Worm (Caenorhabditis elegans): Measurements from ENCODE around the gene srlf-33.
A peak's percentile ranks its signal among the peaks of the same experiment; 100 is the strongest.

srlf-33 gene

ce11 chrIV:11959573-11959972 lies 34.3 kb upstream of the srlf-33 start, which contains the start of gene tgt-1:
Gene tgt-1 (minus strand): TSS chrIV:11959804.
- TF ChIP-seq nhr-2 (tag; optimal IDR thresholded peaks at IDR 0.05), result no peak
- TF ChIP-seq sem-2 (GFP tag; optimal IDR thresholded peaks at IDR 0.05), result no peak
- no peak for TF ChIP-seq nhr-12 (tag; optimal IDR thresholded peaks at IDR 0.05)
- no peak for TF ChIP-seq pha-4 (tag; optimal IDR thresholded peaks at IDR 0.05)
- no peak for TF ChIP-seq ceh-83 (GFP tag; optimal IDR thresholded peaks at IDR 0.05)
- no peak for TF ChIP-seq ceh-39 (tag; optimal IDR thresholded peaks at IDR 0.05)
- no peak for TF ChIP-seq M03D4.4 (tag; optimal IDR thresholded peaks at IDR 0.05)
- TF ChIP-seq bed-3 (GFP tag; optimal IDR thresholded peaks at IDR 0.05), result no peak
- TF ChIP-seq ces-1 (GFP tag; optimal IDR thresholded peaks at IDR 0.05), result no peak
- no peak for TF ChIP-seq zip-8 (tag; optimal IDR thresholded peaks at IDR 0.05)
- TF ChIP-seq nhr-76 (tag; optimal IDR thresholded peaks at IDR 0.05), result no peak
- no peak for TF ChIP-seq nhr-28 (tag; optimal IDR thresholded peaks at IDR 0.05)
- TF ChIP-seq flh-1 (GFP tag; optimal IDR thresholded peaks at IDR 0.05), result no peak
- no peak for TF ChIP-seq tbx-8 (GFP tag; optimal IDR thresholded peaks at IDR 0.05)
- no peak for TF ChIP-seq drap-1 (GFP tag; optimal IDR thresholded peaks at IDR 0.05)

ce11 chrIV:11957074-11957473 lies 31.8 kb upstream of the srlf-33 start:
- no peak for TF ChIP-seq ham-2 (GFP tag; optimal IDR thresholded peaks at IDR 0.05)
- TF ChIP-seq hlh-1 (tag; optimal IDR thresholded peaks at IDR 0.05), result peak; percentile 25
- TF ChIP-seq tbx-8 (GFP tag; optimal IDR thresholded peaks at IDR 0.05), result no peak
- no peak for TF ChIP-seq zip-8 (tag; optimal IDR thresholded peaks at IDR 0.05)

- TF ChIP-seq unc-39 (tag; optimal IDR thresholded peaks at IDR 0.05), result no peak
- no peak for TF ChIP-seq nhr-237 (tag; optimal IDR thresholded peaks at IDR 0.05)
- TF ChIP-seq hlh-1 (tag; optimal IDR thresholded peaks at IDR 0.05), result no peak
- TF ChIP-seq ceh-39 (tag; optimal IDR thresholded peaks at IDR 0.05), result no peak
- TF ChIP-seq tbx-8 (GFP tag; optimal IDR thresholded peaks at IDR 0.05), result no peak
- TF ChIP-seq lsy-2 (tag; optimal IDR thresholded peaks at IDR 0.05), result no peak
- no peak for TF ChIP-seq elt-3 (tag; optimal IDR thresholded peaks at IDR 0.05)
- no peak for TF ChIP-seq sem-2 (GFP tag; optimal IDR thresholded peaks at IDR 0.05)
- TF ChIP-seq zip-8 (tag; optimal IDR thresholded peaks at IDR 0.05), result no peak
- TF ChIP-seq pha-4 (tag; optimal IDR thresholded peaks at IDR 0.05), result no peak
- TF ChIP-seq cnd-1 (tag; optimal IDR thresholded peaks at IDR 0.05), result no peak
- no peak for TF ChIP-seq mls-2 (tag; optimal IDR thresholded peaks at IDR 0.05)
- TF ChIP-seq blmp-1 (tag; optimal IDR thresholded peaks at IDR 0.05), result no peak
- no peak for TF ChIP-seq M03D4.4 (tag; optimal IDR thresholded peaks at IDR 0.05)
- no peak for TF ChIP-seq nhr-12 (tag; optimal IDR thresholded peaks at IDR 0.05)
Measured at ce11 chrIV:11956387-11956786, 31.1 kb upstream of the srlf-33 start.

- TF ChIP-seq mls-2 (tag; optimal IDR thresholded peaks at IDR 0.05) (no peak), tbx-8 (GFP tag; optimal IDR thresholded peaks at IDR 0.05) (no peak), ztf-11 (tag; optimal IDR thresholded peaks at IDR 0.05) (no peak), nhr-28 (tag; optimal IDR thresholded peaks at IDR 0.05) (no peak), lin-13 (tag; optimal IDR thresholded peaks at IDR 0.05) (no peak)
Measured at ce11 chrIV:11955592-11955991, 30.3 kb upstream of the srlf-33 start.

- TF ChIP-seq M03D4.4 (tag; optimal IDR thresholded peaks at IDR 0.05) (no peak), cnd-1 (tag; optimal IDR thresholded peaks at IDR 0.05) (no peak), ceh-83 (GFP tag; optimal IDR thresholded peaks at IDR 0.05) (no peak), ceh-43 (GFP tag; optimal IDR thresholded peaks at IDR 0.05) (no peak), sptf-1 (tag; optimal IDR thresholded peaks at IDR 0.05) (no peak), ces-1 (GFP tag; optimal IDR thresholded peaks at IDR 0.05) (no peak), mab-5 (tag; optimal IDR thresholded peaks at IDR 0.05) (no peak), drap-1 (GFP tag; optimal IDR thresholded peaks at IDR 0.05) (no peak), lin-13 (tag; optimal IDR thresholded peaks at IDR 0.05) (no peak), lsy-2 (tag; optimal IDR thresholded peaks at IDR 0.05) (no peak), nhr-2 (tag; optimal IDR thresholded peaks at IDR 0.05) (no peak), ceh-39 (tag; optimal IDR thresholded peaks at IDR 0.05) (no peak), snpc-4 (tag; optimal IDR thresholded peaks at IDR 0.05) (no peak), hlh-1 (tag; optimal IDR thresholded peaks at IDR 0.05) (no peak), mls-2 (tag; optimal IDR thresholded peaks at IDR 0.05) (no peak), lin-32 (GFP tag; optimal IDR thresholded peaks at IDR 0.05) (no peak), nhr-237 (tag; optimal IDR thresholded peaks at IDR 0.05) (no peak)
Measured at ce11 chrIV:11952612-11953299, 27.5 kb upstream of the srlf-33 start, which contains the start of gene gdh-1. Gene gdh-1 (plus strand): TSS chrIV:11953249.
